Worm (Caenorhabditis elegans): ENCODE measurements around the gene srh-170.

Gene srh-170

DNA sequence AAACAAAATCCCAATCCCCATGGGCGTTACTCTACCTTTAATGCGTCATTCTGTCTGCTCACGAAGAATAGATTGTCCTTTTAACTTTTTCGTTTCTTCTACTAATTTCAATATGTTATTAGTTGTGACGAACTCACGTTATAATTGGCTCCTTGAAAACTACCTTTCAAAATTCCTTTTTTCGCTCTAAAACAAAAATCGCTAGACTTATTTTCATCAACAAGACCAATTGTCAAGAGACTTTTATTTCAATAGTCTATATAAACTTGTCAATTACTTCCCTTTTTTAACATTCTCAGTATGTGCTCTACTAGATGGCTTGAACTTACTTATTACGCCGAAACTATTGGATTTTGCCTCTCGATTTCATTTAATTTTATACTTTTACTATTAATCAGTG is 3.9 kb downstream of the srh-170 start, which contains the start of gene str-102:
str-102 (plus strand) TSS at position 301 of the 400 bp plus-strand sequence.
- no peak for TF ChIP-seq ceh-13 (GFP tag; optimal IDR thresholded peaks at IDR 0.05)
- no peak for TF ChIP-seq pes-1 (GFP tag; IDR thresholded peaks at IDR 0.05)
- TF ChIP-seq aly-1 (tag; optimal IDR thresholded peaks at IDR 0.05): no peak
- TF ChIP-seq hnd-1 (tag; optimal IDR thresholded peaks at IDR 0.05): no peak
- no peak for TF ChIP-seq sea-1 (GFP tag; conservative IDR thresholded peaks at IDR 0.05)
- TF ChIP-seq tra-4 (tag; optimal IDR thresholded peaks at IDR 0.05): no peak
- no peak for TF ChIP-seq ceh-36 (tag; optimal IDR thresholded peaks at IDR 0.05)
- no peak for TF ChIP-seq scrt-1 (GFP tag; IDR thresholded peaks at IDR 0.05)
- no peak for TF ChIP-seq tbx-37 (GFP tag; conservative IDR thresholded peaks at IDR 0.05)
- TF ChIP-seq F13C5.2 (tag; optimal IDR thresholded peaks at IDR 0.05): no peak
- TF ChIP-seq ets-7 (tag; optimal IDR thresholded peaks at IDR 0.05): no peak
- no peak for TF ChIP-seq hmbx-1 (tag; optimal IDR thresholded peaks at IDR 0.05)
- no peak for TF ChIP-seq ama-1 (optimal IDR thresholded peaks at IDR 0.05)
- no peak for TF ChIP-seq B0310.2 (tag; optimal IDR thresholded peaks at IDR 0.05)
- no peak for TF ChIP-seq hmg-4 (GFP tag; optimal IDR thresholded peaks at IDR 0.05)

- TF ChIP-seq hmbx-1 (tag; optimal IDR thresholded peaks at IDR 0.05) (no peak), ceh-36 (tag; optimal IDR thresholded peaks at IDR 0.05) (no peak), aly-1 (tag; optimal IDR thresholded peaks at IDR 0.05) (no peak), F13C5.2 (tag; optimal IDR thresholded peaks at IDR 0.05) (no peak), hmg-4 (GFP tag; optimal IDR thresholded peaks at IDR 0.05) (no peak), B0310.2 (tag; optimal IDR thresholded peaks at IDR 0.05) (no peak), ama-1 (optimal IDR thresholded peaks at IDR 0.05) (no peak), tbx-11 (GFP tag; IDR thresholded peaks at IDR 0.05) (no peak), scrt-1 (GFP tag; IDR thresholded peaks at IDR 0.05) (no peak), flt-1 (GFP tag; IDR thresholded peaks at IDR 0.05) (no peak), tbx-37 (GFP tag; conservative IDR thresholded peaks at IDR 0.05) (no peak), sea-1 (GFP tag; conservative IDR thresholded peaks at IDR 0.05) (no peak), pes-1 (GFP tag; IDR thresholded peaks at IDR 0.05) (no peak), tra-4 (tag; optimal IDR thresholded peaks at IDR 0.05) (no peak), ets-7 (tag; optimal IDR thresholded peaks at IDR 0.05) (no peak), ceh-13 (GFP tag; optimal IDR thresholded peaks at IDR 0.05) (no peak), hnd-1 (tag; optimal IDR thresholded peaks at IDR 0.05) (no peak)
These were observed 4.9 kb downstream of the srh-170 start, which contains the start of gene str-88 for ce11 chrV:15383739-15384138. TSS of gene str-88 (minus strand) at chrV:15383839.

ce11 chrV:15380857-15381256 is 7.8 kb downstream of the srh-170 start, which contains the start of gene dhs-23:
TSS of gene dhs-23 (plus strand) at chrV:15381219.
- TF ChIP-seq B0310.2 (tag; optimal IDR thresholded peaks at IDR 0.05) (no peak), aly-1 (tag; optimal IDR thresholded peaks at IDR 0.05) (no peak), tbx-37 (GFP tag; conservative IDR thresholded peaks at IDR 0.05) (no peak), sea-1 (GFP tag; conservative IDR thresholded peaks at IDR 0.05) (no peak), ceh-13 (GFP tag; optimal IDR thresholded peaks at IDR 0.05) (no peak), ama-1 (optimal IDR thresholded peaks at IDR 0.05) (no peak), tbx-11 (GFP tag; IDR thresholded peaks at IDR 0.05) (no peak), hnd-1 (tag; optimal IDR thresholded peaks at IDR 0.05) (no peak), hmbx-1 (tag; optimal IDR thresholded peaks at IDR 0.05) (no peak)

DNA sequence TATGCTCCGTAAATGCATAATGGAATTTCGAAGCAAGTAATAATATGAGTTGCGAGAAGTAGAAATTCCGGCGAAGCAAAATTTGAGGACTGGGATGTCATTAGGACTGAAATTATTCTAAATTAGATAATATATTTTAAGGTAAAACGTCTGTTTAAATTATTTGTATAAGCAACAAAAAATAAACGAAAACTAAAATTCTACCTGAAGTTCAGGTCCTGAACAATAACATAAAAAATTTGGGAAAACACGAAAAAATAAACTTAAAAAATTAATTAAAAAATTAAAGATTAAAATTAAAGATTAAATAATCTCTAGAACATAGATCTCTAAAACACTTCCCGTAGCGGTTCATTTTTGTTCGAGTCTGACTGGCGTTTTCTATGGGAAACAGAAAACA is 8.9 kb downstream of the srh-170 start, which contains the start of gene srh-251:
srh-251 (minus strand) TSS at position 101 of the 400 bp plus-strand sequence.
- TF ChIP-seq sea-1 (GFP tag; conservative IDR thresholded peaks at IDR 0.05) (no peak), B0310.2 (tag; optimal IDR thresholded peaks at IDR 0.05) (no peak), tra-4 (tag; optimal IDR thresholded peaks at IDR 0.05) (no peak), F13C5.2 (tag; optimal IDR thresholded peaks at IDR 0.05) (no peak), flt-1 (GFP tag; IDR thresholded peaks at IDR 0.05) (no peak), ets-7 (tag; optimal IDR thresholded peaks at IDR 0.05) (no peak), ceh-13 (GFP tag; optimal IDR thresholded peaks at IDR 0.05) (no peak), hmg-4 (GFP tag; optimal IDR thresholded peaks at IDR 0.05) (no peak), pes-1 (GFP tag; IDR thresholded peaks at IDR 0.05) (no peak)

- TF ChIP-seq scrt-1 (GFP tag; IDR thresholded peaks at IDR 0.05) (no peak), sea-1 (GFP tag; conservative IDR thresholded peaks at IDR 0.05) (no peak), tbx-11 (GFP tag; IDR thresholded peaks at IDR 0.05) (no peak), aly-1 (tag; optimal IDR thresholded peaks at IDR 0.05) (no peak), hmg-4 (GFP tag; optimal IDR thresholded peaks at IDR 0.05) (no peak), tra-4 (tag; optimal IDR thresholded peaks at IDR 0.05) (no peak)
These were observed 10.8 kb downstream of the srh-170 start, which contains the start of gene srh-122 for ce11 chrV:15377903-15378302. TSS of gene srh-122 (minus strand) at chrV:15378003.

DNA sequence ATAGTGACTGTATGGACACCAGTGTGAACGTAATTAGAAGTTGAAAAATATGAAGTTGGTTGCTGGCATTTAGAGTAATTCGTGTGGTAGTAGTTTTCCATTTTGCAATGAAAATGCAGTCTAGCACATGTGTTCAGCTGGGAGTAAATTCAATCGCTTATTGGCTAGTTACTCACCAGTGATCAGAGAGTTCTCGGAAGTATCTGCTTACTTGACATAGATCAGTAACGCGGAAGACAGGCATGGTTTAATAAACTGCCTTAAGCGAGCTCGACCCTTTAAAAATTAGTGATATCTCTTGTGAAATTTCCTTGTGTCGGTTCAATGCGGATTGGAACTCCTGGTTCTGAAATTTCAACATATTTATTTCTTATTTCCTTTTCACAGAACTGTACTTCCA is 12.4 kb downstream of the srh-170 start, which contains the start of gene srh-52:
srh-52 (minus strand) TSS at position 101 of the 400 bp plus-strand sequence.
- TF ChIP-seq hmg-4 (GFP tag; optimal IDR thresholded peaks at IDR 0.05) (no peak), tra-4 (tag; optimal IDR thresholded peaks at IDR 0.05) (no peak), tbx-11 (GFP tag; IDR thresholded peaks at IDR 0.05) (no peak), sea-1 (GFP tag; conservative IDR thresholded peaks at IDR 0.05) (no peak), ceh-13 (GFP tag; optimal IDR thresholded peaks at IDR 0.05) (no peak), F13C5.2 (tag; optimal IDR thresholded peaks at IDR 0.05) (no peak), scrt-1 (GFP tag; IDR thresholded peaks at IDR 0.05) (no peak), B0310.2 (tag; optimal IDR thresholded peaks at IDR 0.05) (no peak), tbx-37 (GFP tag; conservative IDR thresholded peaks at IDR 0.05) (no peak), flt-1 (GFP tag; IDR thresholded peaks at IDR 0.05) (no peak), aly-1 (tag; optimal IDR thresholded peaks at IDR 0.05) (no peak), ama-1 (optimal IDR thresholded peaks at IDR 0.05) (no peak), ceh-36 (tag; optimal IDR thresholded peaks at IDR 0.05) (no peak), hmbx-1 (tag; optimal IDR thresholded peaks at IDR 0.05) (no peak)

DNA sequence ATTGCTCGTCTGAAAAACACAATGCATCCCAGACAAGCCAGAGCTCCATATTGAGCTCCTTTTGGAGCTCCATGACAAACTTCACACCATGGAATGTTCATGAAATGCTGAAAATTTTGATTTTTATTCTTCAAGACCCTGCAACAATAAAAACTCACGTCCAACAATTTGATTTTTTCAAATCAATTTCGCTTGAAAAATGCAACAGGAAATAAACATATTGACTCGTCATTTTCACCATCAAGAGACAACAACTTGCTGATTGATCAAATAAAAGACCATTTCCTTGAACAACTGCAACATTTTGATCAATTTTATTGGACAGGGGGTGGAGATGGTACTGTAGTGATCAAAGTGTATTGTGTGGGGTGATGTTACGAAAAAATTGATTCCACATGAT is 19.0 kb downstream of the srh-170 start, which contains the start of gene nhr-269:
nhr-269 (minus strand) TSS at position 101 of the 400 bp plus-strand sequence.
- no peak for TF ChIP-seq hmg-4 (GFP tag; optimal IDR thresholded peaks at IDR 0.05)
- TF ChIP-seq hnd-1 (tag; optimal IDR thresholded peaks at IDR 0.05): no peak
- no peak for TF ChIP-seq ceh-36 (tag; optimal IDR thresholded peaks at IDR 0.05)
- no peak for TF ChIP-seq B0310.2 (tag; optimal IDR thresholded peaks at IDR 0.05)

DNA sequence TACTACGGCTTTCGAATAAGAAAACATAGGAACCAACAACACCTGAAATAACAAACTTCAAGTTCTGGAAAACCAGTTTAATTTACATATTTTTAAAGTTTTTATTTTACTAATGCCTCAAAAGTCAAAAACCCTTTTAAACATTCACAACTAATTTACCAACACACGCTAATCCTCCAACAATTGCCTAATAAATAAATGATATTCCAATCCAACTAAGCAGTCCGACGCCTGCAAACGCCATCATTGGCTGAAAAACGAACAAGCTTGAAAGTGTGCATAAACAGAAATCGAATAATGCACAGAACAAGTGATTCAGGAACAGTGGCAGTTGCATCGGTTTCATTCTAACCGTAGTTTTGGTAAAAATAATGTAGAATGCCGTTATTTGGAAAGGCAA is 20.9 kb downstream of the srh-170 start:
- TF ChIP-seq hmbx-1 (tag; optimal IDR thresholded peaks at IDR 0.05) (no peak), ets-7 (tag; optimal IDR thresholded peaks at IDR 0.05) (no peak), tbx-11 (GFP tag; IDR thresholded peaks at IDR 0.05) (no peak), ceh-36 (tag; optimal IDR thresholded peaks at IDR 0.05) (no peak), B0310.2 (tag; optimal IDR thresholded peaks at IDR 0.05) (no peak), tbx-37 (GFP tag; conservative IDR thresholded peaks at IDR 0.05) (no peak), F13C5.2 (tag; optimal IDR thresholded peaks at IDR 0.05) (no peak), ama-1 (optimal IDR thresholded peaks at IDR 0.05) (no peak), pes-1 (GFP tag; IDR thresholded peaks at IDR 0.05) (no peak)

Measured in whole organism, early embryonic.